Worm (Caenorhabditis elegans) whole organism, L4 larva: Measurements from ENCODE around the gene sdz-32.

Experiments
- D1046.2 ChIP-seq: fragments of 200-800 bp; sonication (Bioruptor generic); IDR thresholded peaks from 2 replicates; pipeline ENCODE4 v1.3.6; 2022; ENCODE audit warnings: missing genetic modification characterization, missing compliant biosample characterization
- F37D6.2 ChIP-seq: sonication (generic microtip); optimal IDR thresholded peaks from 2 replicates; lab custom pipeline; 2016; ENCODE audit warnings: mild to moderate bottlenecking, missing genetic modification characterization, missing compliant biosample characterization
- F44E2.7 ChIP-seq: fragments of 200-800 bp; sonication (Bioruptor generic); IDR thresholded peaks from 2 replicates; pipeline ENCODE4 v2.1.2; 2022; ENCODE audit warnings: missing genetic modification characterization, missing compliant biosample characterization
- F49E8.2 ChIP-seq: sonication (generic microtip); optimal IDR thresholded peaks from 2 replicates; lab custom pipeline; 2016; ENCODE audit warnings: missing compliant biosample characterization, mild to moderate bottlenecking, missing genetic modification characterization, borderline replicate concordance
- Y48G9A.11 ChIP-seq: fragments of 200-800 bp; sonication (Bioruptor generic); IDR thresholded peaks from 2 replicates; pipeline ENCODE4 v1.3.6; 2022; ENCODE audit warnings: missing genetic modification reagents, missing genetic modification characterization, missing compliant biosample characterization
- Y75B8A.6 ChIP-seq: fragments of 200-800 bp; sonication (Bioruptor generic); IDR thresholded peaks from 2 replicates; pipeline ENCODE4 v1.3.6; 2022; ENCODE audit warnings: missing genetic modification reagents, missing genetic modification characterization, missing compliant biosample characterization
- ZK337.2 ChIP-seq: fragments of 200-800 bp; sonication (Bioruptor generic); IDR thresholded peaks from 2 replicates; pipeline ENCODE4 v1.3.6; 2022; ENCODE audit warnings: missing genetic modification reagents, missing genetic modification characterization, missing compliant biosample characterization
- ZK546.5 ChIP-seq, 2 experiments: sonication (generic microtip); optimal IDR thresholded peaks; 2 replicates each; lab custom pipeline; 2017; ENCODE audit warnings: missing biosample characterization in 2 of 2, missing genetic modification characterization in 2 of 2
- aha-1 ChIP-seq: fragments of 150-350 bp; peaks from one replicate; lab custom pipeline; 2014; ENCODE audit warnings: missing biosample characterization, missing genetic modification characterization
- ceh-20 ChIP-seq: fragments of 200-800 bp; sonication (Bioruptor generic); IDR thresholded peaks from 2 replicates; pipeline ENCODE4 v1.3.6; 2022; ENCODE audit warnings: missing genetic modification reagents, missing genetic modification characterization, missing compliant biosample characterization
- ceh-82 ChIP-seq: sonication (generic microtip); optimal IDR thresholded peaks from 2 replicates; lab custom pipeline; 2017; ENCODE audit warnings: missing biosample characterization, missing genetic modification characterization
- daf-16 ChIP-seq, 3 experiments: sonication (generic microtip); optimal IDR thresholded peaks; 2 replicates each; lab custom pipeline; 2016 to 2017; ENCODE audit warnings: missing genetic modification characterization in 3 of 3, missing genetic modification reagents in 3 of 3, mild to moderate bottlenecking in 2 of 3, missing compliant biosample characterization in 2 of 3, missing biosample characterization in 1 of 3, moderate library complexity in 1 of 3
- dmd-8 ChIP-seq: fragments of 200-800 bp; sonication (Bioruptor generic); IDR thresholded peaks from 2 replicates; pipeline ENCODE4 v1.3.6; 2022; ENCODE audit warnings: missing genetic modification characterization, missing compliant biosample characterization
- dpl-1 ChIP-seq: fragments of 150-350 bp; optimal IDR thresholded peaks from 2 replicates; lab custom pipeline; 2014; ENCODE audit warnings: missing biosample characterization, missing genetic modification reagents, missing genetic modification characterization
- duxl-1 ChIP-seq: sonication (generic microtip); optimal IDR thresholded peaks from 2 replicates; lab custom pipeline; 2016; ENCODE audit warnings: mild to moderate bottlenecking, missing genetic modification characterization, moderate library complexity, missing compliant biosample characterization; ENCODE audit not compliant: poor library complexity
- fos-1 ChIP-seq: fragments of 150-350 bp; optimal IDR thresholded peaks from 2 replicates; lab custom pipeline; 2014; ENCODE audit warnings: missing biosample characterization, missing genetic modification characterization
- hmg-1.1 ChIP-seq: fragments of 200-800 bp; sonication (Bioruptor generic); IDR thresholded peaks from 2 replicates; pipeline ENCODE4 v1.3.6; 2022; ENCODE audit warnings: missing genetic modification reagents, missing genetic modification characterization, missing compliant biosample characterization
- jun-1 ChIP-seq: fragments of 150-350 bp; optimal IDR thresholded peaks from 2 replicates; lab custom pipeline; 2014; ENCODE audit warnings: missing biosample characterization, missing genetic modification reagents, missing genetic modification characterization
- lim-7 ChIP-seq: fragments of 200-800 bp; sonication (Bioruptor generic); IDR thresholded peaks from 2 replicates; pipeline ENCODE4 v1.3.6; 2022; ENCODE audit warnings: missing genetic modification characterization, missing compliant biosample characterization
- lin-29 ChIP-seq: fragments of 200-800 bp; sonication (Bioruptor generic); IDR thresholded peaks from 2 replicates; pipeline ENCODE4 v1.3.6; 2022; ENCODE audit warnings: missing genetic modification reagents, missing genetic modification characterization, missing compliant biosample characterization
- lin-39 ChIP-seq: fragments of 150-350 bp; optimal IDR thresholded peaks from 2 replicates; lab custom pipeline; 2014; ENCODE audit warnings: missing biosample characterization, missing genetic modification reagents, missing genetic modification characterization
- lsy-2 ChIP-seq, 2 experiments: fragments of 150-350 bp in 1 of 2; sonication (generic microtip) in 1 of 2; optimal IDR thresholded peaks; 2 replicates each; lab custom pipeline; 2014 to 2017; ENCODE audit warnings: missing biosample characterization in 2 of 2, missing genetic modification characterization in 2 of 2
- madf-5 ChIP-seq, 2 experiments: fragments of 200-800 bp; sonication (Bioruptor generic); IDR thresholded peaks; 2 replicates each; pipeline ENCODE4 v1.3.6; 2022; ENCODE audit warnings: missing compliant biosample characterization in 2 of 2, missing genetic modification characterization in 2 of 2
- mxl-2 ChIP-seq: fragments of 200-800 bp; sonication (Bioruptor generic); conservative IDR thresholded peaks from 2 replicates; pipeline ENCODE4 v1.3.6; 2022; ENCODE audit warnings: missing genetic modification reagents, missing genetic modification characterization, missing compliant biosample characterization
- mxl-3 ChIP-seq: fragments of 200-800 bp; sonication (Bioruptor generic); optimal IDR thresholded peaks from 2 replicates; lab custom pipeline; 2018; ENCODE audit warnings: mild to moderate bottlenecking, missing genetic modification characterization, missing compliant biosample characterization
- nhr-10 ChIP-seq: fragments of 150-350 bp; optimal IDR thresholded peaks from 2 replicates; lab custom pipeline; 2014; ENCODE audit warnings: missing biosample characterization, missing genetic modification characterization
- nhr-11 ChIP-seq: fragments of 150-350 bp; optimal IDR thresholded peaks from 2 replicates; lab custom pipeline; 2014; ENCODE audit warnings: missing biosample characterization, missing genetic modification characterization
- nhr-111 ChIP-seq: fragments of 200-800 bp; sonication (Bioruptor generic); optimal IDR thresholded peaks from 2 replicates; lab custom pipeline; 2018; ENCODE audit warnings: mild to moderate bottlenecking, missing genetic modification characterization, missing compliant biosample characterization
- nhr-237 ChIP-seq: sonication (generic microtip); optimal IDR thresholded peaks from 2 replicates; lab custom pipeline; 2017; ENCODE audit warnings: missing biosample characterization, missing genetic modification characterization
- nhr-25 ChIP-seq: sonication (generic microtip); optimal IDR thresholded peaks from 2 replicates; lab custom pipeline; 2017; ENCODE audit warnings: missing genetic modification characterization, mild to moderate bottlenecking, missing compliant biosample characterization, antibody characterized with exemption, moderate library complexity, borderline replicate concordance; ENCODE audit not compliant: insufficient read depth
- nhr-41 ChIP-seq: fragments of 200-800 bp; sonication (Bioruptor generic); IDR thresholded peaks from 2 replicates; pipeline ENCODE4 v1.3.6; 2022; ENCODE audit warnings: missing genetic modification reagents, missing genetic modification characterization, missing compliant biosample characterization
- rbr-2 ChIP-seq: sonication (generic microtip); optimal IDR thresholded peaks from 2 replicates; lab custom pipeline; 2016; ENCODE audit warnings: missing genotype, missing genetic modification characterization, missing compliant biosample characterization
- set-16 ChIP-seq: fragments of 200-800 bp; sonication (Bioruptor generic); IDR thresholded peaks from 2 replicates; pipeline ENCODE4 v1.3.6; 2022; ENCODE audit warnings: missing genetic modification reagents, missing genetic modification characterization, missing compliant biosample characterization
- skn-1 ChIP-seq: fragments of 150-350 bp; optimal IDR thresholded peaks from 2 replicates; lab custom pipeline; 2014; ENCODE audit warnings: missing biosample characterization, missing genetic modification characterization
- spr-1 ChIP-seq: sonication (generic microtip); optimal IDR thresholded peaks from 2 replicates; lab custom pipeline; 2016; ENCODE audit warnings: mild to moderate bottlenecking, missing genetic modification characterization, missing compliant biosample characterization
- spr-3 ChIP-seq: fragments of 200-800 bp; sonication (Bioruptor generic); optimal IDR thresholded peaks from 2 replicates; lab custom pipeline; 2018; ENCODE audit warnings: mild to moderate bottlenecking, missing genetic modification characterization, missing compliant biosample characterization
- unc-39 ChIP-seq: sonication (generic microtip); optimal IDR thresholded peaks from 2 replicates; lab custom pipeline; 2017; ENCODE audit warnings: missing biosample characterization, missing genetic modification characterization
- vab-7 ChIP-seq: fragments of 200-800 bp; sonication (Bioruptor generic); IDR thresholded peaks from 2 replicates; pipeline ENCODE4 v1.3.6; 2022; ENCODE audit warnings: missing genetic modification reagents, missing genetic modification characterization, missing compliant biosample characterization
- zag-1 ChIP-seq: fragments of 150-350 bp; optimal IDR thresholded peaks from 2 replicates; lab custom pipeline; 2014; ENCODE audit warnings: missing biosample characterization, missing genetic modification characterization
- zfp-2 ChIP-seq: sonication (generic microtip); optimal IDR thresholded peaks from 2 replicates; lab custom pipeline; 2016; ENCODE audit warnings: mild to moderate bottlenecking, missing genetic modification characterization, missing compliant biosample characterization
- zfp-3 ChIP-seq: fragments of 200-800 bp; sonication (Bioruptor generic); conservative IDR thresholded peaks from 2 replicates; pipeline ENCODE4 v1.3.6; 2022; ENCODE audit warnings: missing genetic modification reagents, missing genetic modification characterization, missing compliant biosample characterization
- ztf-7 ChIP-seq: fragments of 150-350 bp; optimal IDR thresholded peaks from 2 replicates; lab custom pipeline; 2014; ENCODE audit warnings: missing biosample characterization, missing genetic modification characterization

The sdz-32 gene

DNA sequence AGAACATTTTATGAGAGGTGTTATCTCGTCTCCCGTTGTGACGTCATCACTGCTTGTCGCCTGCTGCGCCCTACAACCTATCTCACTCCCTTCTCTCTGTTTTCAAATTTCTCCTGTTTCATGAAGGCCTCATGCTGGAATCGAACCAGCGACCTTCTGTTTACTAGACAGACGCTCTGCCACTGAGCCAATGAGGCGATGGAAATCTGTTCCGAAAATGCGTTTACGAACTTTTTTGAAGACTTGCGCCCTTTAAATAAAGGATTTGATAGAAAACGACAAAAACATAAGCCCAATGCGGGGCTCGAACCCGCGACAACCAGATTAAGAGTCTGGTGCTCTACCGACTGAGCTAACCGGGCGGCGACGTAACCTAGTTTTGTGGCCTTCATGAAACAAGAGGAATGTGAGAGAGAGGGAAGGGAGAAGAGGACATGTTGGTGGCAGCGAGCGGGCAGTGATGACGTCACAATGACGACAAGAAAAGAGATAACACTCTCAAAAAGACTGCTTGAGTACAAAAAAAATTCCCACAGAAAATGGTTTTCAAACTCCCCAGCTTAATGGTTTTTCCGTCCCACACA, 45.2 kb downstream of the sdz-32 start, which contains the start of gene clec-126 (continued):
- no peak for TF ChIP-seq nhr-25 (tag; lab: Kevin White, UChicago)
- no peak; the same call in 1 of the 2 replicates for TF ChIP-seq Y75B8A.6
- no peak for TF ChIP-seq unc-39
- no peak for TF ChIP-seq fos-1 (tag; lab: Kevin White, UChicago)
- TF ChIP-seq aha-1 (tag; lab: Kevin White, UChicago), result peak; percentile 98
- TF ChIP-seq spr-3 (GFP tag; lab: Kevin White, UChicago), result peak; percentile 38
- TF ChIP-seq nhr-10, result no peak
- 0 out of 2 replicates have a peak, but pooled peaks have one; percentile 10 for TF ChIP-seq lin-29 (GFP tag; lab: Robert Waterston, UW)
- TF ChIP-seq F49E8.2 (tag; lab: Kevin White, UChicago), result peak; percentile 65
- TF ChIP-seq nhr-237 (tag; lab: Kevin White, UChicago), result no peak
- TF ChIP-seq duxl-1 (tag; lab: Kevin White, UChicago), result peak; percentile 67
- no peak for TF ChIP-seq ZK546.5 (tag; optimal IDR thresholded peaks at IDR 0.05; lab: Kevin White, UChicago)
- TF ChIP-seq mxl-3, result peak; percentile 63
- 0 out of 4 replicates have a peak, but pooled peaks of 1 of the 2 experiments have one; percentile 65 for TF ChIP-seq madf-5 (GFP tag; IDR thresholded peaks at IDR 0.05; lab: Robert Waterston, UW)
- peak; percentile 64 for TF ChIP-seq ceh-20 (GFP tag; lab: Robert Waterston, UW)
- no peak; the same call in 1 of the 2 replicates for TF ChIP-seq dmd-8
- peak; percentile 11 for TF ChIP-seq nhr-111 (GFP tag; lab: Kevin White, UChicago)
- peak; percentile 83 for TF ChIP-seq rbr-2 (tag; lab: Kevin White, UChicago)
- TF ChIP-seq set-16 (GFP tag; lab: Robert Waterston, UW), result peak; percentile 43; the same call in 1 of the 2 replicates
- TF ChIP-seq lin-39, result no peak
- TF ChIP-seq F37D6.2 (tag; lab: Kevin White, UChicago), result peak; percentile 63
- TF ChIP-seq mxl-2 (GFP tag; lab: Robert Waterston, UW), result 0 out of 2 replicates have a peak, but pooled peaks have one; percentile 12
- TF ChIP-seq skn-1, result no peak
- no peak for TF ChIP-seq nhr-11 (tag; lab: Kevin White, UChicago)
- 0 out of 2 replicates have a peak, but pooled peaks have one; percentile 11 for TF ChIP-seq zfp-3 (GFP tag; lab: Robert Waterston, UW)
- TF ChIP-seq Y48G9A.11 (GFP tag; lab: Robert Waterston, UW), result peak; percentile 73
- peak; percentile 47 for TF ChIP-seq dpl-1 (GFP tag; lab: Kevin White, UChicago)
- TF ChIP-seq spr-1, result peak; percentile 91
- TF ChIP-seq hmg-1.1, result peak; percentile 84
- TF ChIP-seq ztf-7 (tag; lab: Kevin White, UChicago), result peak; percentile 59
- peak; percentile 77 for TF ChIP-seq lim-7 (GFP tag; lab: Robert Waterston, UW)
- TF ChIP-seq zag-1 (tag; lab: Kevin White, UChicago), result no peak
- peak; percentile 27 to 85 for TF ChIP-seq lsy-2 (tag; optimal IDR thresholded peaks at IDR 0.05; lab: Kevin White, UChicago)
- no peak; the same call in 1 of the 2 replicates for TF ChIP-seq nhr-41 (GFP tag; lab: Robert Waterston, UW)
- peak; percentile 85 to 94 for TF ChIP-seq daf-16 (GFP tag; optimal IDR thresholded peaks at IDR 0.05; lab: Kevin White, UChicago)
- peak; percentile 96 for TF ChIP-seq daf-16 (tag; optimal IDR thresholded peaks at IDR 0.05; lab: Kevin White, UChicago)
- peak; percentile 73; the same call in 1 of the 2 replicates for TF ChIP-seq D1046.2
- TF ChIP-seq F44E2.7 (GFP tag; lab: Robert Waterston, UW), result no peak
- no peak for TF ChIP-seq ceh-82 (tag; lab: Kevin White, UChicago)
- peak; percentile 65 for TF ChIP-seq zfp-2 (tag; lab: Kevin White, UChicago)
- TF ChIP-seq vab-7, result peak; percentile 80
- TF ChIP-seq ZK337.2 (GFP tag; lab: Robert Waterston, UW), result no peak
- TF ChIP-seq jun-1, result peak; percentile 60
